Fruit fly (Drosophila melanogaster) Kc167 (cell line): ENCODE measurements around the gene Pk34A.

ENCODE experiments used
- Sin3A ChIP-seq: fragments of >200 bp; optimal IDR thresholded peaks from 2 replicates; lab custom pipeline; 2018; ENCODE audit warnings: missing external identifiers
- h ChIP-seq: fragments of >200 bp; optimal IDR thresholded peaks from 3 replicates; lab custom pipeline; 2018; ENCODE audit warnings: missing external identifiers
- insv ChIP-seq: fragments of >200 bp; optimal IDR thresholded peaks from 3 replicates; lab custom pipeline; 2018; ENCODE audit warnings: missing external identifiers
- ttk ChIP-seq: sonication (Bioruptor generic); optimal IDR thresholded peaks from 2 replicates; lab custom pipeline; 2017; ENCODE audit warnings: missing external identifiers

- TF ChIP-seq ttk (lab: Kevin White, UChicago) (no peak), insv (no peak), h (lab: Kevin White, UChicago) (no peak), Sin3A (lab: Kevin White, UChicago) (no peak)
These were observed 33.3 kb downstream of the Pk34A start, which contains the start of the genes CG16974 and Edem2 for dm6 chr2L:13191894-13192293.
